Worm (Caenorhabditis elegans) whole organism, young adult: ENCODE results near the gene C26E6.12.

Experiments used
- F57A8.1 ChIP-seq: fragments of 200-800 bp; sonication (Bioruptor generic); optimal IDR thresholded peaks from 2 replicates; lab custom pipeline; 2018; ENCODE audit warnings: mild to moderate bottlenecking, missing genetic modification characterization, moderate library complexity, missing compliant biosample characterization
- mes-4 ChIP-seq: sonication (generic microtip); optimal IDR thresholded peaks from 2 replicates; lab custom pipeline; 2016; ENCODE audit warnings: missing genotype, missing genetic modification characterization, missing compliant biosample characterization
- tbx-9 ChIP-seq: sonication (generic microtip); optimal IDR thresholded peaks from 2 replicates; lab custom pipeline; 2016; ENCODE audit warnings: borderline replicate concordance, missing genetic modification characterization, inconsistent platforms, missing compliant biosample characterization

DNA sequence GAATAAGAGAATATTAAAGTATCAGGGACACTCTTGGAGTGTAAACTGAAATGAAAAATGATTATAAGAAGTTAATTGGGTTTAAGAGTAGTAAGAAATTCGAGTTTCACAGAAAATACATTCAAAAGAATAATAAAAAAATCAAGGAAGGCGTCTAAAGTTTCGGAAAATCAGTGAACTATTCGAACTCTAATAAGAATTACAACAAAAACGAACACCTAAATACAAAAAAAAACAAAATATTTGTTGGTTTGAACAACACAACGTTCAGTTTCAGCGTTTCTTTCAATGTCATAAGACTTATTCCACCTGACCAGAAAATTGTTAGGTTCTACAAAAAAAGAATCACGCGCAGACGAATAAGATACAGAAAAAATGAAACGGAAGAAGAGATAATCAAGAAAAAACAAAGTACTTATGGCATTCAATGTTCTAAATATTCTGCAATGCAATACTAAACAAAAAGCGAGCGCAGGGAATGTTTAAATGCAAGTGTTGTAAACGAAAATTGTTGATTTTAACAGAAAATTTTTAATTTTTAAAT lies 32.9 kb downstream of the C26E6.12 start, which contains the start of gene nhl-2:
- TF ChIP-seq F57A8.1 (GFP tag; lab: Kevin White, UChicago), result no peak
- TF ChIP-seq tbx-9 (tag; lab: Kevin White, UChicago), result no peak
- no peak for TF ChIP-seq mes-4 (tag; lab: Kevin White, UChicago)
